Worm (Caenorhabditis elegans): ENCODE measurements around the gene clec-219.

clec-219 gene

DNA sequence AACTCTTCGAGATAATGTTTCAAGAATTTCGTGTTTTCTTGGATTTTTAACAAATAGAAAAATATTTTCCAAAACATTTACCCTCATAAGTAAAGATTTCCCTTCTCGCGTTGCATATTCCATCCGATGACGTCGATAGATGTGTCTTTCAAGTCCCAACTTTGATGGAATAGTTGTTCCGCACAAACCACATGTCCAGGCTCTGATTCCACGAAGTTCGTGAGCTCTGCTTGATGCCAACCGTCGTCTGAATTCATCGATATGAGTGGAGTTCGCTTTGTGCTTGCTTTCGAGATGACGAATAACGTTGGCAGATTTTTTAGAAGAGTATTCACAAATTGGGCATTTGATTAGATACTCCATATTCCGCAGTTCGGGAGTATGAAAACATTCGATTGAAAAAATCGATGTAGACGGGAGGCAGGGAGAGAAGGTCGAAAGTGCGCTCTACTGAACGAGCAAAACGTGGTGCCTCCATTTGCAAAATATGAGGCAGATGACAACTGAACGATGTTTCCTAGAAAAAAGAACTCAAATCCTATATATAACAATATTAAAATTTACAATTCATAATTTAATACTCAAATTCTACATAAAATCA is 17.2 kb upstream of the clec-219 start, which contains the start of gene W02D7.6:
W02D7.6 (minus strand) TSS at position 573 of the 601 bp plus-strand sequence.
- TF ChIP-seq tbx-8 (GFP tag; optimal IDR thresholded peaks at IDR 0.05) (no peak), lin-13 (tag; optimal IDR thresholded peaks at IDR 0.05) (no peak), mep-1 (tag; optimal IDR thresholded peaks at IDR 0.05) (peak; percentile 9), unc-120 (tag; optimal IDR thresholded peaks at IDR 0.05; ENCODE audit: poor library complexity, severe bottlenecking) (no peak), M03D4.4 (tag; optimal IDR thresholded peaks at IDR 0.05) (no peak), blmp-1 (tag; optimal IDR thresholded peaks at IDR 0.05) (no peak)

- TF ChIP-seq ham-2 (GFP tag; optimal IDR thresholded peaks at IDR 0.05) (no peak), unc-39 (tag; optimal IDR thresholded peaks at IDR 0.05) (no peak), lsy-2 (tag; optimal IDR thresholded peaks at IDR 0.05) (peak; percentile 15), ces-1 (GFP tag; optimal IDR thresholded peaks at IDR 0.05) (no peak), ztf-11 (tag; optimal IDR thresholded peaks at IDR 0.05) (no peak), unc-62 (GFP tag; optimal IDR thresholded peaks at IDR 0.05) (no peak), bed-3 (GFP tag; optimal IDR thresholded peaks at IDR 0.05) (no peak), unc-120 (tag; optimal IDR thresholded peaks at IDR 0.05; ENCODE audit: poor library complexity, severe bottlenecking) (peak; percentile 5), nhr-12 (tag; optimal IDR thresholded peaks at IDR 0.05) (no peak), nhr-237 (tag; optimal IDR thresholded peaks at IDR 0.05) (peak; percentile 35), blmp-1 (tag; optimal IDR thresholded peaks at IDR 0.05) (no peak), mep-1 (tag; optimal IDR thresholded peaks at IDR 0.05) (peak; percentile 39), cnd-1 (tag; optimal IDR thresholded peaks at IDR 0.05) (no peak)
Measured at ce11 chrV:8302522-8302921, 15.7 kb upstream of the clec-219 start, which contains the start of gene sel-9. Gene sel-9 (minus strand): TSS chrV:8302580.

- no peak for TF ChIP-seq mep-1 (tag; optimal IDR thresholded peaks at IDR 0.05)
- no peak for TF ChIP-seq nhr-2 (tag; optimal IDR thresholded peaks at IDR 0.05)
- no peak for TF ChIP-seq drap-1 (GFP tag; optimal IDR thresholded peaks at IDR 0.05)
- no peak for TF ChIP-seq ces-1 (GFP tag; optimal IDR thresholded peaks at IDR 0.05)
- no peak for TF ChIP-seq nhr-12 (tag; optimal IDR thresholded peaks at IDR 0.05)
- TF ChIP-seq tbx-8 (GFP tag; optimal IDR thresholded peaks at IDR 0.05), result no peak
- TF ChIP-seq hlh-1 (tag; optimal IDR thresholded peaks at IDR 0.05), result no peak
- no peak for TF ChIP-seq flh-1 (GFP tag; optimal IDR thresholded peaks at IDR 0.05)
Measured at ce11 chrV:8304461-8305195, 13.6 kb upstream of the clec-219 start, which contains the start of gene W02D7.11. Gene W02D7.11 (minus strand): TSS chrV:8304511.

- TF ChIP-seq nhr-2 (tag; optimal IDR thresholded peaks at IDR 0.05) (no peak), bed-3 (GFP tag; optimal IDR thresholded peaks at IDR 0.05) (no peak), pha-4 (tag; optimal IDR thresholded peaks at IDR 0.05) (no peak), unc-120 (tag; optimal IDR thresholded peaks at IDR 0.05; ENCODE audit: poor library complexity, severe bottlenecking) (no peak), ztf-11 (tag; optimal IDR thresholded peaks at IDR 0.05) (no peak), mls-2 (tag; optimal IDR thresholded peaks at IDR 0.05) (no peak), ceh-39 (tag; optimal IDR thresholded peaks at IDR 0.05) (no peak), elt-1 (tag; optimal IDR thresholded peaks at IDR 0.05; ENCODE audit: borderline replicate concordance, insufficient read depth) (no peak), ham-2 (GFP tag; optimal IDR thresholded peaks at IDR 0.05) (no peak), mep-1 (tag; optimal IDR thresholded peaks at IDR 0.05) (no peak), nhr-237 (tag; optimal IDR thresholded peaks at IDR 0.05) (no peak), tbx-8 (GFP tag; optimal IDR thresholded peaks at IDR 0.05) (no peak), lin-13 (tag; optimal IDR thresholded peaks at IDR 0.05) (no peak)
Measured at ce11 chrV:8305940-8306339, 12.3 kb upstream of the clec-219 start.

ce11 chrV:8306366-8306765 is 11.9 kb upstream of the clec-219 start, which contains the start of gene W02D7.8:
Gene W02D7.8 (minus strand): TSS chrV:8306466.
- no peak for TF ChIP-seq ceh-83 (GFP tag; optimal IDR thresholded peaks at IDR 0.05)
- TF ChIP-seq unc-62 (GFP tag; optimal IDR thresholded peaks at IDR 0.05), result no peak
- no peak for TF ChIP-seq nhr-2 (tag; optimal IDR thresholded peaks at IDR 0.05)
- TF ChIP-seq tbx-8 (GFP tag; optimal IDR thresholded peaks at IDR 0.05), result no peak
- no peak for TF ChIP-seq elt-3 (tag; optimal IDR thresholded peaks at IDR 0.05)
- TF ChIP-seq flh-1 (GFP tag; optimal IDR thresholded peaks at IDR 0.05), result no peak
- TF ChIP-seq nhr-76 (tag; optimal IDR thresholded peaks at IDR 0.05), result no peak
- TF ChIP-seq zip-8 (tag; optimal IDR thresholded peaks at IDR 0.05), result no peak
- TF ChIP-seq lin-13 (tag; optimal IDR thresholded peaks at IDR 0.05), result no peak
- TF ChIP-seq sptf-1 (tag; optimal IDR thresholded peaks at IDR 0.05), result no peak

Measured in whole organism, mixed stage, embryonic.